Fruit fly (Drosophila melanogaster) whole organism, embryonic: ENCODE data around the gene Eig71Ek.
A peak's percentile ranks its signal among the peaks of the same experiment; 100 is the strongest.

ENCODE experiments used
- Atf6 ChIP-seq: fragments of 200-800 bp; sonication (Bioruptor generic); IDR thresholded peaks from 2 replicates; pipeline ENCODE4 v1.3.6; 2022; ENCODE audit warnings: missing biosample characterization, missing genetic modification characterization
- B-H2 ChIP-seq: fragments of 200-800 bp; sonication (Bioruptor generic); optimal IDR thresholded peaks from 2 replicates; lab custom pipeline; 2018; ENCODE audit warnings: missing biosample characterization, mild to moderate bottlenecking, missing genetic modification characterization
- CG10543 ChIP-seq: fragments of 200-800 bp; sonication (Bioruptor generic); optimal IDR thresholded peaks from 3 replicates; lab custom pipeline; 2017; ENCODE audit warnings: missing biosample characterization, mild to moderate bottlenecking, missing genetic modification characterization, moderate library complexity
- CG10565 ChIP-seq: fragments of 200-800 bp; sonication (Bioruptor generic); optimal IDR thresholded peaks from 3 replicates; lab custom pipeline; 2016; ENCODE audit warnings: missing biosample characterization, mild to moderate bottlenecking, missing genetic modification characterization
- CG11247 ChIP-seq: fragments of 200-800 bp; sonication (Bioruptor generic); IDR thresholded peaks from 2 replicates; pipeline ENCODE4 v1.3.6; 2022; ENCODE audit warnings: missing biosample characterization, missing genetic modification characterization
- CG11398 ChIP-seq: fragments of 200-800 bp; sonication (Bioruptor generic); optimal IDR thresholded peaks from 2 replicates; lab custom pipeline; 2016; ENCODE audit warnings: missing biosample characterization, missing genetic modification characterization
- CG11560 ChIP-seq: fragments of 200-800 bp; sonication (Bioruptor generic); IDR thresholded peaks from 3 replicates; pipeline ENCODE4 v1.3.6; 2022; ENCODE audit warnings: missing biosample characterization, missing genetic modification characterization
- CG11696 ChIP-seq: fragments of 200-800 bp; sonication (Bioruptor generic); IDR thresholded peaks from 2 replicates; pipeline ENCODE4 v1.3.6; 2022; ENCODE audit warnings: missing biosample characterization, missing genetic modification characterization
- CG12219 ChIP-seq: fragments of 200-800 bp; sonication (Bioruptor generic); optimal IDR thresholded peaks from 3 replicates; lab custom pipeline; 2018; ENCODE audit warnings: missing biosample characterization, mild to moderate bottlenecking, missing genetic modification characterization
- CG12769 ChIP-seq: fragments of 200-800 bp; sonication (Bioruptor generic); optimal IDR thresholded peaks from 2 replicates; lab custom pipeline; 2019; ENCODE audit warnings: missing biosample characterization, mild to moderate bottlenecking, missing genetic modification characterization, moderate library complexity
- CG13287 ChIP-seq: fragments of 200-800 bp; sonication (Bioruptor generic); IDR thresholded peaks from 2 replicates; pipeline ENCODE4 v1.3.6; 2022; ENCODE audit warnings: missing biosample characterization, missing genetic modification characterization; ENCODE audit not compliant: partially characterized antibody
- CG13775 ChIP-seq: fragments of 200-800 bp; sonication (Bioruptor generic); optimal IDR thresholded peaks from 3 replicates; lab custom pipeline; 2017; ENCODE audit warnings: missing biosample characterization, mild to moderate bottlenecking, missing genetic modification characterization
- CG14441 ChIP-seq: fragments of 200-800 bp; sonication (Bioruptor generic); IDR thresholded peaks from 2 replicates; pipeline ENCODE4 v1.3.6; 2022; ENCODE audit warnings: missing biosample characterization, missing genetic modification characterization
- CG16863 ChIP-seq: fragments of 200-800 bp; sonication (Bioruptor generic); optimal IDR thresholded peaks from 3 replicates; lab custom pipeline; 2016; ENCODE audit warnings: missing biosample characterization, missing genetic modification characterization
- CG18764 ChIP-seq: fragments of 200-800 bp; sonication (Bioruptor generic); optimal IDR thresholded peaks from 3 replicates; lab custom pipeline; 2016; ENCODE audit warnings: missing biosample characterization, missing genetic modification characterization
- CG3281 ChIP-seq: fragments of 200-800 bp; sonication (Bioruptor generic); optimal IDR thresholded peaks from 3 replicates; lab custom pipeline; 2017; ENCODE audit warnings: missing biosample characterization, mild to moderate bottlenecking, missing genetic modification characterization
- CG33213 ChIP-seq: fragments of 200-800 bp; sonication (Bioruptor generic); optimal IDR thresholded peaks from 3 replicates; lab custom pipeline; 2016; ENCODE audit warnings: missing biosample characterization, missing genetic modification characterization
- CG34376 ChIP-seq: fragments of 200-800 bp; sonication (Bioruptor generic); optimal IDR thresholded peaks from 2 replicates; lab custom pipeline; 2018; ENCODE audit warnings: missing biosample characterization, mild to moderate bottlenecking, missing genetic modification characterization
- CG4360 ChIP-seq: fragments of 200-800 bp; sonication (Bioruptor generic); IDR thresholded peaks from 2 replicates; pipeline ENCODE4 v1.3.6; 2022; ENCODE audit warnings: missing biosample characterization, missing genetic modification characterization
- CG6272 ChIP-seq: fragments of 200-800 bp; sonication (Bioruptor generic); IDR thresholded peaks from 2 replicates; pipeline ENCODE4 v1.3.6; 2022; ENCODE audit warnings: missing biosample characterization, missing genetic modification characterization
- CG9609 ChIP-seq: fragments of 200-800 bp; sonication (Bioruptor generic); optimal IDR thresholded peaks from 3 replicates; lab custom pipeline; 2016; ENCODE audit warnings: missing biosample characterization, missing genetic modification characterization
- CG9797 ChIP-seq: fragments of 200-800 bp; sonication (Bioruptor generic); optimal IDR thresholded peaks from 3 replicates; lab custom pipeline; 2018; ENCODE audit warnings: missing biosample characterization, mild to moderate bottlenecking, missing genetic modification characterization
- Camta ChIP-seq: fragments of 200-800 bp; sonication (Bioruptor generic); optimal IDR thresholded peaks from 2 replicates; lab custom pipeline; 2016; ENCODE audit warnings: missing biosample characterization, missing genetic modification characterization
- Doc3 ChIP-seq: fragments of 200-800 bp; sonication (Bioruptor generic); IDR thresholded peaks from 3 replicates; pipeline ENCODE4 v1.3.6; 2022; ENCODE audit warnings: missing biosample characterization, missing genetic modification characterization; ENCODE audit not compliant: partially characterized antibody
- Fer1 ChIP-seq: fragments of 200-800 bp; sonication (Bioruptor generic); optimal IDR thresholded peaks from 2 replicates; lab custom pipeline; 2017; ENCODE audit warnings: missing biosample characterization, mild to moderate bottlenecking, missing genetic modification characterization
- Fer3 ChIP-seq: fragments of 200-800 bp; sonication (Bioruptor generic); optimal IDR thresholded peaks from 2 replicates; lab custom pipeline; 2018; ENCODE audit warnings: missing biosample characterization, mild to moderate bottlenecking, missing genetic modification characterization, moderate library complexity
- HLH3B ChIP-seq: fragments of 200-800 bp; sonication (Bioruptor generic); IDR thresholded peaks from 2 replicates; pipeline ENCODE4 v1.3.6; 2022; ENCODE audit warnings: missing biosample characterization, missing genetic modification characterization
- HmgD ChIP-seq: fragments of 200-800 bp; sonication (Bioruptor generic); optimal IDR thresholded peaks from 3 replicates; lab custom pipeline; 2016; ENCODE audit warnings: missing biosample characterization, missing genetic modification characterization
- Lhr ChIP-seq: fragments of 200-800 bp; sonication (Bioruptor generic); optimal IDR thresholded peaks from 3 replicates; lab custom pipeline; 2017; ENCODE audit warnings: mild to moderate bottlenecking, missing biosample characterization, missing genetic modification reagents, missing genetic modification characterization
- NC2β ChIP-seq: fragments of 200-800 bp; sonication (Bioruptor generic); optimal IDR thresholded peaks from 2 replicates; lab custom pipeline; 2016; ENCODE audit warnings: missing biosample characterization, missing genetic modification characterization
- Pdp1 ChIP-seq, 2 experiments: fragments of 200-800 bp; sonication (Bioruptor generic); optimal IDR thresholded peaks; 3 replicates each; lab custom pipeline; 2016; ENCODE audit warnings: missing biosample characterization in 2 of 2, missing genetic modification characterization in 2 of 2, mild to moderate bottlenecking in 1 of 2, moderate library complexity in 1 of 2
- Poxn ChIP-seq: fragments of 200-800 bp; sonication (Bioruptor generic); IDR thresholded peaks from 2 replicates; pipeline ENCODE4 v1.3.6; 2022; ENCODE audit warnings: missing biosample characterization, missing genetic modification characterization
- chm ChIP-seq: fragments of 200-800 bp; sonication (Bioruptor generic); IDR thresholded peaks from 2 replicates; pipeline ENCODE4 v1.3.6; 2022; ENCODE audit warnings: missing biosample characterization, missing genetic modification characterization
- danr ChIP-seq: fragments of 200-800 bp; sonication (Bioruptor generic); IDR thresholded peaks from 2 replicates; pipeline ENCODE4 v1.3.6; 2022; ENCODE audit warnings: missing biosample characterization, missing genetic modification characterization
- disco-r ChIP-seq: fragments of 200-800 bp; sonication (Bioruptor generic); optimal IDR thresholded peaks from 2 replicates; lab custom pipeline; 2016; ENCODE audit warnings: missing biosample characterization, missing genetic modification characterization
- dmrt99B ChIP-seq: fragments of 200-800 bp; sonication (Bioruptor generic); optimal IDR thresholded peaks from 2 replicates; lab custom pipeline; 2018; ENCODE audit warnings: missing biosample characterization, mild to moderate bottlenecking, missing genetic modification characterization, moderate library complexity
- dysf ChIP-seq: fragments of 200-800 bp; sonication (Bioruptor generic); IDR thresholded peaks from 3 replicates; pipeline ENCODE4 v1.3.6; 2022; ENCODE audit warnings: missing biosample characterization, missing genetic modification characterization
- fd3F ChIP-seq: fragments of 200-800 bp; sonication (Bioruptor generic); optimal IDR thresholded peaks from 2 replicates; lab custom pipeline; 2018; ENCODE audit warnings: missing biosample characterization, mild to moderate bottlenecking, missing genetic modification characterization, moderate library complexity
- ftz-f1 ChIP-seq: fragments of 200-800 bp; sonication (Bioruptor generic); optimal IDR thresholded peaks from 2 replicates; lab custom pipeline; 2016; ENCODE audit warnings: missing biosample characterization, missing genetic modification characterization
- hb ChIP-seq: fragments of 200-800 bp; sonication (Bioruptor generic); IDR thresholded peaks from 3 replicates; pipeline ENCODE4 v1.3.6; 2022; ENCODE audit warnings: missing biosample characterization, missing genetic modification characterization; ENCODE audit not compliant: partially characterized antibody
- lov ChIP-seq, 2 experiments: fragments of 200-800 bp in 1 of 2; fragments of >200 bp in 1 of 2; sonication (Bioruptor generic) in 1 of 2; IDR thresholded peaks in 1 of 2; optimal IDR thresholded peaks in 1 of 2; 2 replicates in 1 of 2; 3 replicates in 1 of 2; pipeline versions ENCODE4 v1.3.6 to Lab custom; 2017 to 2022; ENCODE audit warnings: missing biosample characterization in 1 of 2, missing genetic modification characterization in 1 of 2
- mam ChIP-seq: fragments of 200-800 bp; sonication (Bioruptor generic); optimal IDR thresholded peaks from 3 replicates; lab custom pipeline; 2016; ENCODE audit warnings: missing biosample characterization, missing genetic modification characterization
- mirr ChIP-seq: fragments of 200-800 bp; sonication (Bioruptor generic); optimal IDR thresholded peaks from 3 replicates; lab custom pipeline; 2018; ENCODE audit warnings: missing biosample characterization, mild to moderate bottlenecking, missing genetic modification characterization
- pfk ChIP-seq: fragments of 200-800 bp; sonication (Bioruptor generic); optimal IDR thresholded peaks from 2 replicates; lab custom pipeline; 2018; ENCODE audit warnings: missing biosample characterization, mild to moderate bottlenecking, missing genetic modification characterization, moderate library complexity
- phol ChIP-seq: fragments of 200-800 bp; sonication (Bioruptor generic); optimal IDR thresholded peaks from 3 replicates; lab custom pipeline; 2018; ENCODE audit warnings: missing biosample characterization, mild to moderate bottlenecking, missing genetic modification characterization, moderate library complexity
- pita ChIP-seq: fragments of 200-800 bp; sonication (Bioruptor generic); optimal IDR thresholded peaks from 2 replicates; lab custom pipeline; 2017; ENCODE audit warnings: missing biosample characterization, mild to moderate bottlenecking, missing genetic modification characterization
- sens ChIP-seq: fragments of 200-800 bp; sonication (Bioruptor generic); peaks from one replicate; lab custom pipeline; 2016; ENCODE audit warnings: missing biosample characterization, missing genetic modification characterization
- tio ChIP-seq: fragments of 200-800 bp; sonication (Bioruptor generic); optimal IDR thresholded peaks from 2 replicates; lab custom pipeline; 2017; ENCODE audit warnings: missing biosample characterization, missing genetic modification characterization, inconsistent platforms
- tna ChIP-seq: fragments of 200-800 bp; sonication (Bioruptor generic); IDR thresholded peaks from 2 replicates; pipeline ENCODE4 v1.3.6; 2022; ENCODE audit warnings: missing biosample characterization, missing genetic modification characterization; ENCODE audit not compliant: partially characterized antibody
- tx ChIP-seq: fragments of 200-800 bp; sonication (Bioruptor generic); optimal IDR thresholded peaks from 2 replicates; lab custom pipeline; 2016; ENCODE audit warnings: missing biosample characterization, missing genetic modification characterization

The Eig71Ek gene

DNA sequence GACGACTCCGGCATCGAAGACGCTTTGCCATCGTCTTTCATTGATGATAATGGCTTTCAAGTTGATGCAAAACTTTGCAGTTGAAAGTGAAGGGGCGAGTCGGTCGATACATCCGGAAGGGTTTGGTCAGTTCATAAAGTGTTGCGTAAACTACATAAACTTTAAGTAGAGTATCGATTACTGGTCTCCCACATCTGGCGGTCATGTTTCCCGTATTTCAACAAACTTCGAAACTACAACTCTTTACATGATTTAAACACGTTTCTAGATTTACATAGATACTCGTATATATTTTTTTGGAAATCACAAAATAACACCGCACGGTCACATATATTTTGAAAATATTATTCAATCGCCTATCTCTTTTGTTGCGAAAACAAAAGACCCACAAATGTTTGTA lies 26.8 kb downstream of the Eig71Ek start, which contains the start of gene CG34452:
Gene CG34452 (minus strand): TSS at position 101 of the 400 bp plus-strand sequence.
- no peak for TF ChIP-seq CG16863
- no peak for TF ChIP-seq CG10543
- no peak for TF ChIP-seq CG11560 (tag; lab: Robert Waterston, UW)
- no peak for TF ChIP-seq CG4360 (GFP tag; lab: Robert Waterston, UW)
- no peak for TF ChIP-seq phol (tag; lab: Kevin White, UChicago)
- TF ChIP-seq dmrt99B: no peak
- TF ChIP-seq CG11247: no peak
- no peak for TF ChIP-seq chm (GFP tag; lab: Robert Waterston, UW)
- no peak for TF ChIP-seq CG14441
- TF ChIP-seq pita (GFP tag; lab: Kevin White, UChicago): no peak
- TF ChIP-seq Pdp1 (GFP tag; optimal IDR thresholded peaks at IDR 0.05; lab: Kevin White, UChicago): no peak
- no peak for TF ChIP-seq CG18764 (GFP tag; lab: Kevin White, UChicago)
- no peak for TF ChIP-seq danr (GFP tag; lab: Robert Waterston, UW)
- no peak for TF ChIP-seq tx (GFP tag; lab: Kevin White, UChicago)
- no peak for TF ChIP-seq pfk
- TF ChIP-seq disco-r (GFP tag; lab: Kevin White, UChicago): no peak
- TF ChIP-seq, all 482 proteins: peak for 0

DNA sequence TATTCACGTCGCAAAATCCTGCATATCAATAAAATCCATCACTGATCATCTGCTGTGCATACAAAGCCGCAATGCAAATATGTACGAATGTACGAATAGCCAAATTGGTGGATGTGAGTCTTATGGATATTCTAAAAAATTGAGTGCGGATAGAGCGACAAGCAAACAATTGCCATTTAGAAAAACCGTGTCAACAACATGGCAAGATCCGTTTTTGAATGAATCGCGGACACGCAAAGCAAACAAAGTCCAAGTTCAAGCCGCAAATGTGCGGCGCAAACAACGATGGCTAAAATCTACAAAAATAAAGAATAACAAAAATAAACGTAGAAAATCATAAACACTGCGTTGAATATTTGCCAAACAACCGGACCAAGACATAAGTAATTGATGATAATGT lies 28.5 kb downstream of the Eig71Ek start:
- TF ChIP-seq mirr (peak; percentile 49), Poxn (no peak), CG12769 (tag; lab: Kevin White, UChicago) (peak; percentile 17), CG3281 (GFP tag; lab: Kevin White, UChicago) (peak; percentile 43), tio (no peak), dysf (GFP tag; lab: Robert Waterston, UW) (peak; percentile 27; the same call in 1 of the 3 replicates), Fer3 (tag; lab: Kevin White, UChicago) (peak; percentile 17), Camta (peak; percentile 1), CG10565 (GFP tag; lab: Kevin White, UChicago) (no peak), NC2β (GFP tag; lab: Kevin White, UChicago) (no peak), CG12219 (GFP tag; lab: Kevin White, UChicago) (no peak), CG33213 (GFP tag; lab: Kevin White, UChicago) (no peak), sens (GFP tag; lab: Kevin White, UChicago) (no peak), HmgD (GFP tag; lab: Kevin White, UChicago) (no peak), mam (GFP tag; lab: Kevin White, UChicago) (no peak), CG9609 (GFP tag; lab: Kevin White, UChicago) (no peak), hb (no peak), fd3F (GFP tag; lab: Kevin White, UChicago) (peak; percentile 33), pfk (no peak), CG13287 (GFP tag; lab: Robert Waterston, UW) (no peak), Fer1 (GFP tag; lab: Kevin White, UChicago) (peak; percentile 8), CG34376 (GFP tag; lab: Kevin White, UChicago) (no peak), Doc3 (GFP tag; lab: Robert Waterston, UW) (no peak), CG11398 (no peak), CG11696 (GFP tag; lab: Robert Waterston, UW) (no peak), ftz-f1 (GFP tag; lab: Kevin White, UChicago) (no peak), CG9797 (GFP tag; lab: Kevin White, UChicago) (no peak), CG6272 (GFP tag; lab: Robert Waterston, UW) (no peak), tna (no peak), CG13775 (no peak), lov (optimal IDR thresholded peaks at IDR 0.05; lab: Kevin White, UChicago) (no peak), lov (GFP tag; IDR thresholded peaks at IDR 0.05; lab: Robert Waterston, UW) (0 out of 3 replicates have a peak, but pooled peaks have one; percentile 47), Lhr (no peak), HLH3B (GFP tag; lab: Robert Waterston, UW) (0 out of 2 replicates have a peak, but pooled peaks have one; percentile 11), Atf6 (GFP tag; lab: Robert Waterston, UW) (peak; percentile 40; the same call in 1 of the 2 replicates), B-H2 (GFP tag; lab: Kevin White, UChicago) (peak; percentile 41)
